Worm (Caenorhabditis elegans): ENCODE results near the gene F22E5.20.

DNA sequence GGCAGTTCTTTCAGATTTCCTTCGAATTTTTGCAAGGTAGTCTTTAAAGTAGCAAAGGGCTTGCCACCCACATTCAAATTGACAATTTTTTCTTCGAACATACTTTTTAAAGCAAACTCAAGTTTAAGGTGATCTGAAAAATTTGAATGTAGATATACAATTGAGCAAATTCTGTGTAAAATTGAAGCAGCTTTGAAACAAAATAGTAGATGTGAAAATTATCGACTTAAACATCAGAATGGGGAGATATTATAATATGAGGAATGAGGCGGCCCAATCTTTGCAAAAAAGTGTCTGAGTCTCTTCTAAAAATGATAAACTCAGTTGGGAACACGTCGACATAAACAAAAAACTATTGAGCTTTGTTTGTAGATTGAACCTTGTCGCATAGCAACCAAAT is 28.9 kb downstream of the F22E5.20 start, which contains the start of gene F22E5.11:
- TF ChIP-seq lin-39 (tag; optimal IDR thresholded peaks at IDR 0.05) (no peak), alr-1 (tag; optimal IDR thresholded peaks at IDR 0.05; ENCODE audit: borderline replicate concordance) (no peak), zag-1 (tag; optimal IDR thresholded peaks at IDR 0.05) (no peak), vab-15 (tag; optimal IDR thresholded peaks at IDR 0.05) (no peak)

Measured in whole organism, L1 larva.